Worm (Caenorhabditis elegans) whole organism, L3 larva: ENCODE results near the gene T24A6.20.

Experiments used
- ama-1 ChIP-seq: fragments of 150-350 bp; optimal IDR thresholded peaks from 2 replicates; lab custom pipeline; 2018
- daf-12 ChIP-seq: fragments of 150-350 bp; optimal IDR thresholded peaks from 2 replicates; lab custom pipeline; 2014; ENCODE audit warnings: missing biosample characterization, missing genetic modification reagents, missing genetic modification characterization
- egl-27 ChIP-seq: sonication (generic microtip); optimal IDR thresholded peaks from 4 replicates; lab custom pipeline; 2017; ENCODE audit warnings: missing biosample characterization, missing genetic modification reagents, missing genetic modification characterization
- elt-3 ChIP-seq, 3 experiments: fragments of 150-350 bp in 1 of 3; sonication (generic microtip) in 2 of 3; optimal IDR thresholded peaks; 2 replicates in 2 of 3; 4 replicates in 1 of 3; lab custom pipeline; 2014 to 2017; ENCODE audit warnings: missing biosample characterization in 3 of 3, missing genetic modification characterization in 3 of 3
- fkh-10 ChIP-seq: sonication (generic microtip); optimal IDR thresholded peaks from 2 replicates; lab custom pipeline; 2017; ENCODE audit warnings: missing biosample characterization, missing genetic modification reagents, missing genetic modification characterization
- nfya-1 ChIP-seq: sonication (generic microtip); optimal IDR thresholded peaks from 2 replicates; lab custom pipeline; 2017; ENCODE audit warnings: missing genetic modification characterization, mild to moderate bottlenecking, missing compliant biosample characterization, antibody characterized with exemption, moderate library complexity; ENCODE audit not compliant: insufficient read depth
- nhr-12 ChIP-seq: fragments of 150-350 bp; optimal IDR thresholded peaks from 2 replicates; lab custom pipeline; 2014; ENCODE audit warnings: missing biosample characterization, missing genetic modification characterization
- nhr-237 ChIP-seq: fragments of 150-350 bp; optimal IDR thresholded peaks from 2 replicates; lab custom pipeline; 2014; ENCODE audit warnings: missing biosample characterization, missing genetic modification characterization
- nhr-77 ChIP-seq: fragments of 150-350 bp; optimal IDR thresholded peaks from 2 replicates; lab custom pipeline; 2014; ENCODE audit warnings: missing biosample characterization, missing genetic modification characterization
- pha-4 ChIP-seq: fragments of 150-350 bp; optimal IDR thresholded peaks from 2 replicates; lab custom pipeline; 2014; ENCODE audit warnings: missing biosample characterization, missing genetic modification reagents, missing genetic modification characterization
- skn-1 ChIP-seq: fragments of 150-350 bp; optimal IDR thresholded peaks from 2 replicates; lab custom pipeline; 2014; ENCODE audit warnings: missing biosample characterization, missing genetic modification characterization
- snpc-4 ChIP-seq: fragments of 150-350 bp; optimal IDR thresholded peaks from 2 replicates; lab custom pipeline; 2014; ENCODE audit warnings: missing biosample characterization, missing genetic modification characterization
- unc-62 ChIP-seq: fragments of 150-350 bp; sonication (generic microtip); optimal IDR thresholded peaks from 4 replicates; lab custom pipeline; 2014; ENCODE audit warnings: missing biosample characterization, missing genetic modification reagents, missing genetic modification characterization
- zag-1 ChIP-seq: fragments of 150-350 bp; optimal IDR thresholded peaks from 2 replicates; lab custom pipeline; 2014; ENCODE audit warnings: missing biosample characterization, missing genetic modification characterization

- TF ChIP-seq daf-12 (tag; lab: Kevin White, UChicago) (no peak), egl-27 (no peak), snpc-4 (no peak), unc-62 (GFP tag; lab: Kevin White, UChicago) (no peak), nhr-12 (tag; lab: Kevin White, UChicago) (no peak), zag-1 (tag; lab: Kevin White, UChicago) (no peak), ama-1 (lab: Kevin White, UChicago) (no peak), nhr-77 (tag; lab: Kevin White, UChicago) (no peak), fkh-10 (GFP tag; lab: Kevin White, UChicago) (no peak), pha-4 (tag; lab: Kevin White, UChicago) (no peak), nfya-1 (tag; lab: Kevin White, UChicago) (peak; percentile 34), skn-1 (tag; lab: Kevin White, UChicago) (no peak), nhr-237 (tag; lab: Kevin White, UChicago) (no peak), elt-3 (tag; optimal IDR thresholded peaks at IDR 0.05; lab: Kevin White, UChicago) (no peak)
Measured at ce11 chrV:3582086-3582485, 29.2 kb downstream of the T24A6.20 start.
